Worm (Caenorhabditis elegans) whole organism, young adult: ENCODE data around the gene vps-33.1.

ENCODE experiments used
- K12H6.12 ChIP-seq: fragments of 200-800 bp; sonication (Bioruptor generic); optimal IDR thresholded peaks from 2 replicates; lab custom pipeline; 2018; ENCODE audit warnings: mild to moderate bottlenecking, missing genetic modification characterization, missing compliant biosample characterization
- ceh-27 ChIP-seq: fragments of 200-800 bp; sonication (Bioruptor generic); optimal IDR thresholded peaks from 2 replicates; lab custom pipeline; 2018; ENCODE audit warnings: mild to moderate bottlenecking, missing genetic modification characterization, moderate library complexity, missing compliant biosample characterization
- chd-7 ChIP-seq: sonication (generic microtip); optimal IDR thresholded peaks from 2 replicates; lab custom pipeline; 2016; ENCODE audit warnings: mild to moderate bottlenecking, missing genetic modification characterization, moderate library complexity, missing compliant biosample characterization
- let-607 ChIP-seq, 2 experiments: fragments of 200-800 bp in 1 of 2; sonication (Bioruptor generic) in 1 of 2; sonication (generic microtip) in 1 of 2; optimal IDR thresholded peaks; 2 replicates each; lab custom pipeline; 2016 to 2018; ENCODE audit warnings: mild to moderate bottlenecking in 2 of 2, missing compliant biosample characterization in 2 of 2, missing genetic modification characterization in 2 of 2, moderate library complexity in 2 of 2, missing genotype in 1 of 2
- nhr-120 ChIP-seq: fragments of 200-800 bp; sonication (Bioruptor generic); IDR thresholded peaks from 2 replicates; pipeline ENCODE4 v1.3.6; 2022; ENCODE audit warnings: missing genetic modification characterization, missing compliant biosample characterization
- pbrm-1 ChIP-seq: fragments of 200-800 bp; sonication (Bioruptor generic); IDR thresholded peaks from 2 replicates; pipeline ENCODE4 v1.3.6; 2022; ENCODE audit warnings: missing genetic modification reagents, missing genetic modification characterization, missing compliant biosample characterization

ce11 chrIII:8688438-8688946 is 12.2 kb upstream of the vps-33.1 start, which contains the start of gene hadb-1:
- TF ChIP-seq chd-7 (no peak), ceh-27 (GFP tag; lab: Kevin White, UChicago) (no peak), K12H6.12 (tag; lab: Kevin White, UChicago) (no peak), let-607 (tag; optimal IDR thresholded peaks at IDR 0.05; lab: Kevin White, UChicago) (no peak), pbrm-1 (GFP tag; lab: Robert Waterston, UW) (no peak), nhr-120 (GFP tag; lab: Robert Waterston, UW) (no peak)
